Worm (Caenorhabditis elegans) whole organism, early embryonic: ENCODE results near the gene srh-17.

Experiments used
- B0310.2 ChIP-seq: sonication (generic microtip); optimal IDR thresholded peaks from 2 replicates; lab custom pipeline; 2016; ENCODE audit warnings: mild to moderate bottlenecking, missing genetic modification characterization, missing compliant biosample characterization
- F13C5.2 ChIP-seq: sonication (generic microtip); optimal IDR thresholded peaks from 2 replicates; lab custom pipeline; 2017; ENCODE audit warnings: mild to moderate bottlenecking, missing genetic modification characterization, inconsistent platforms, missing compliant biosample characterization
- aly-1 ChIP-seq: sonication (generic microtip); optimal IDR thresholded peaks from 2 replicates; lab custom pipeline; 2016; ENCODE audit warnings: missing genetic modification characterization, missing compliant biosample characterization
- ama-1 ChIP-seq: fragments of 150-350 bp; optimal IDR thresholded peaks from 2 replicates; lab custom pipeline; 2014
- ceh-13 ChIP-seq: fragments of 200-800 bp; sonication (Bioruptor generic); optimal IDR thresholded peaks from 2 replicates; lab custom pipeline; 2018; ENCODE audit warnings: mild to moderate bottlenecking, missing genetic modification characterization, missing compliant biosample characterization
- ceh-36 ChIP-seq: sonication (generic microtip); optimal IDR thresholded peaks from 2 replicates; lab custom pipeline; 2016; ENCODE audit warnings: missing genetic modification characterization, inconsistent platforms, missing compliant biosample characterization
- ets-7 ChIP-seq: sonication (generic microtip); optimal IDR thresholded peaks from 2 replicates; lab custom pipeline; 2016; ENCODE audit warnings: missing genotype, missing genetic modification characterization, missing compliant biosample characterization
- flt-1 ChIP-seq: fragments of 200-800 bp; sonication (Bioruptor generic); IDR thresholded peaks from 2 replicates; pipeline ENCODE4 v1.3.6; 2022; ENCODE audit warnings: missing genetic modification characterization, missing compliant biosample characterization
- hmbx-1 ChIP-seq: sonication (generic microtip); optimal IDR thresholded peaks from 2 replicates; lab custom pipeline; 2016; ENCODE audit warnings: mild to moderate bottlenecking, missing genetic modification characterization, missing compliant biosample characterization
- hmg-4 ChIP-seq: fragments of 200-800 bp; sonication (Bioruptor generic); optimal IDR thresholded peaks from 2 replicates; lab custom pipeline; 2018; ENCODE audit warnings: mild to moderate bottlenecking, missing genetic modification characterization, missing compliant biosample characterization
- hnd-1 ChIP-seq: sonication (generic microtip); optimal IDR thresholded peaks from 2 replicates; lab custom pipeline; 2016; ENCODE audit warnings: missing genetic modification characterization, missing compliant biosample characterization
- pes-1 ChIP-seq: fragments of 200-800 bp; sonication (Bioruptor generic); IDR thresholded peaks from 2 replicates; pipeline ENCODE4 v1.3.6; 2022; ENCODE audit warnings: missing genetic modification reagents, missing genetic modification characterization, missing compliant biosample characterization
- scrt-1 ChIP-seq: fragments of 200-800 bp; sonication (Bioruptor generic); IDR thresholded peaks from 2 replicates; pipeline ENCODE4 v1.3.6; 2022; ENCODE audit warnings: missing genetic modification characterization, missing compliant biosample characterization
- sea-1 ChIP-seq: fragments of 200-800 bp; sonication (Bioruptor generic); conservative IDR thresholded peaks from 2 replicates; pipeline ENCODE4 v1.3.6; 2022; ENCODE audit warnings: missing genetic modification characterization, missing compliant biosample characterization
- tbx-11 ChIP-seq: fragments of 200-800 bp; sonication (Bioruptor generic); IDR thresholded peaks from 2 replicates; pipeline ENCODE4 v1.3.6; 2022; ENCODE audit warnings: missing genetic modification characterization, missing compliant biosample characterization
- tbx-37 ChIP-seq: fragments of 200-800 bp; sonication (Bioruptor generic); conservative IDR thresholded peaks from 2 replicates; pipeline ENCODE4 v1.3.6; 2022; ENCODE audit warnings: missing genetic modification reagents, missing genetic modification characterization, missing compliant biosample characterization
- tra-4 ChIP-seq: sonication (generic microtip); optimal IDR thresholded peaks from 2 replicates; lab custom pipeline; 2017; ENCODE audit warnings: missing genetic modification characterization, missing compliant biosample characterization

Gene srh-17

DNA sequence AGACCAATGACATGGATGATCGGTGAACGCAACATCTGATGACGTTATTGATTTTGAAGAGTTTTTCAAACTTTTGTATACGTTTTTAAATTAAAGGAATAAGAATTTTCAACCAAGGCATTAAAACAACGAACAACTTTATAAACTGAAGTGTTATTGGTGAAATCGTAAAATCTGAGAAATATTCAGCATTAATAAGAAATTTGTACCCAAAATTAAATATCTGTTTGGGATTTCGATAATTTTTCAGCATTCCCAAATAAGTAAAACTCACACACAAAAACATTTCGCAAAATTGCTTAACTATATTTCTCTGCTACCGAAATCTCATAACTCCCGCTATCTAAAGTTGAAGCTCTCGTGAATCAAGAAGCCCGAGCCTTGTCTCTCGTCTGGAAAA lies 1.5 kb upstream of the srh-17 start:
- TF ChIP-seq ceh-13 (GFP tag; lab: Kevin White, UChicago) (no peak), B0310.2 (tag; lab: Kevin White, UChicago) (no peak), hmbx-1 (no peak), sea-1 (no peak), tbx-37 (GFP tag; lab: Robert Waterston, UW) (no peak), ama-1 (lab: Kevin White, UChicago) (no peak), ceh-36 (no peak), ets-7 (tag; lab: Kevin White, UChicago) (no peak), tbx-11 (GFP tag; lab: Robert Waterston, UW) (no peak), tra-4 (tag; lab: Kevin White, UChicago) (no peak), hnd-1 (no peak), hmg-4 (GFP tag; lab: Kevin White, UChicago) (no peak), scrt-1 (GFP tag; lab: Robert Waterston, UW) (no peak), pes-1 (no peak)

DNA sequence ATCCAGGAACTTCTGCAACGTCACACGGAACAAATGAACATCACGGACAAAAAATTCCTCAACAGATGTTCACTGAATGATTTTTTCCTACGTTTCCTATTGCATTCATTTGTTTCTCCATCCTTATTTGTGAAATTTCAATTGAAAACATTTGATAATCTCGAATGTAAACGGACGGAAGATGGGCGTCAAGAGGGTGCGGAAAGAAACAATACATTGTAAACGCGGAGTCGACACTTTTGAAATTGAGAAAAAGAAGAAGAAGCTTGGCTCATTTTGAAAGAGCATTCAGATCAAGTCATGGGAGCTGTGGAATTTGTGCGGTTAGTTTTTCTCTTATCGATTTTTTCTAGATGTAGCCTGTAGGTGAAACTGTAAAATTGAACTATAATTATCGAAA lies 1.9 kb downstream of the srh-17 start, which contains the start of gene C47E8.9:
Gene C47E8.9 (plus strand): TSS at position 301 of the 400 bp plus-strand sequence.
- TF ChIP-seq tra-4 (tag; lab: Kevin White, UChicago) = no peak
- TF ChIP-seq ceh-36 = no peak

DNA sequence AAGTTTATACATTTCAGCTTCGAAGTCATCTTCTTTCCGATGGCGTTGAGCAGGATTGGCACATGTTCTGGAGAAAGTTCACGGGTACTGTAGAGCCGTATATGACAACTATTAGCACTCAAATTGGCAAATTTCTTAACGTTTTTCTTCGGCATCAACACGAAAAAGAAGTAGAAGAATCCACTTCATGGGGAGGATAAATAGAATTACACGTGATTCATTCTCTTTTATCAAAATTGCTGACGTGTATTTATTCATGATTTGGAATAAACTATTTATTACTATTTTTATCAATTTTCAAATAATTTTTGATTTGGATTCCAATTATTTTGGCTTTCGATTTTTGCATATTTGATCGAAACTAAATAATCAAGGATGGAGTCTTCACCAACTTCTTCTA lies 4.6 kb downstream of the srh-17 start, which contains the start of gene C47E8.1:
Gene C47E8.1 (plus strand): TSS at position 301 of the 400 bp plus-strand sequence.
- TF ChIP-seq pes-1 (no peak), tra-4 (tag; lab: Kevin White, UChicago) (no peak), ceh-36 (no peak), tbx-11 (GFP tag; lab: Robert Waterston, UW) (no peak), ceh-13 (GFP tag; lab: Kevin White, UChicago) (no peak), ama-1 (lab: Kevin White, UChicago) (no peak), hmbx-1 (no peak), hmg-4 (GFP tag; lab: Kevin White, UChicago) (no peak)

DNA sequence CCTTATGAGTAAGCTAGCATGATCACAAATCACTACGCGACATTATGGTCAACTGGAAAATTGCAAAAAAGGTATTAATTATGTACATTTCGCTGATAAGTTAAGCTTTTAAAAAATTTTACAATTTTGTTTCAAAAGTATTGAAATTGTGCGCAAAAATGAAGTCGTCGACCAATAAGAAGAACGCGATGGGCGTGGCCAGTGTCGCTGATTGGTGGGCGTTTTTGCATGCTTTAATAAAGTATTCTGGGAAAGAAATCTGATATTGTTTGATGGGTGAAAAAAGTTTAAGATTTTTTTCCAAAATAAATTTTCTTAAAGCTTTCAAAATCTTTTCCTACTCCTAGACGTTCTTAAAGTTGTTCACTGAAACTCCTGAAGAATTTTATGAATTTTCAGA lies 17.2 kb downstream of the srh-17 start:
- TF ChIP-seq hmbx-1 = no peak

DNA sequence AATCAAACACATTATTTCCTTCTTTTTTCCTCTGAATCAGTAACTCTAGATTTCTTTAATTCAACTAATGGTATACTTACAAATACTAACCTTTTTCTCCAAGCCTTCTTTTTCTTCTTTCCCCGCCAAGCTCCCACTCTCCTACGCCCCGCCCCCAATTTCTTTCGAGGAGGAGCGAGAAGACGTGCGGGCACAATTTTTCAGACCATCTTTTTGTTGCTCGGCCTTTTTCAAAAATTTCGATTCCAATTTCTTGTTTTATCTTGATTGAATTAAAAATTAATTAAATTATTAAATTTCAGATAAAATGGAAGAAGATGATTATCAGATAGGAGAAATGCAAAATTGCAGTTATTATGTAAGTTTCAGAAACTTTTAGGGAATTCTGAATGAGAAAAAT lies 18.9 kb downstream of the srh-17 start, which contains the start of gene C47E8.3:
Gene C47E8.3 (plus strand): TSS at position 301 of the 400 bp plus-strand sequence.
- TF ChIP-seq hnd-1 (no peak), tbx-37 (GFP tag; lab: Robert Waterston, UW) (no peak), ceh-36 (no peak), tbx-11 (GFP tag; lab: Robert Waterston, UW) (no peak), F13C5.2 (tag; lab: Kevin White, UChicago) (no peak), flt-1 (no peak), scrt-1 (GFP tag; lab: Robert Waterston, UW) (no peak), B0310.2 (tag; lab: Kevin White, UChicago) (no peak), aly-1 (tag; lab: Kevin White, UChicago) (no peak), hmbx-1 (no peak), ets-7 (tag; lab: Kevin White, UChicago) (no peak)

DNA sequence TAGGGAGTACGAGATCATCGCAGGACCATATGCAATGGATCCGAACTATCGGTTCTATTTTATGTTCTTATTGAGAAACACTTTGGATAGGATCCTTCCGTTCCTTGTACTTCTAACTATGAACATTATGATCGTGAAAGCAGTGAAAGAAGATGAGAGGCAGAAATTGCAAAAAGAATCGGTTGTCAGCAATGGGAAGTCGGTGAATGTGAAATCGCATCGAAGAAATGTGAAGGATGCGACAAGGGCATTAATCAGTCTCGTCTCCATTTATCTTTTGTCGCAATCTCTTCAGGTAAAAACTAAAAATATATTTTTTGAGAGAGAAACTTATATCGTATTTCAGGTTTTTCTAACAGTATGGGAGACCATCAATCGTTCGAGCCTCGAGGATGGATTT lies 21.8 kb downstream of the srh-17 start:
- no peak for TF ChIP-seq pes-1

DNA sequence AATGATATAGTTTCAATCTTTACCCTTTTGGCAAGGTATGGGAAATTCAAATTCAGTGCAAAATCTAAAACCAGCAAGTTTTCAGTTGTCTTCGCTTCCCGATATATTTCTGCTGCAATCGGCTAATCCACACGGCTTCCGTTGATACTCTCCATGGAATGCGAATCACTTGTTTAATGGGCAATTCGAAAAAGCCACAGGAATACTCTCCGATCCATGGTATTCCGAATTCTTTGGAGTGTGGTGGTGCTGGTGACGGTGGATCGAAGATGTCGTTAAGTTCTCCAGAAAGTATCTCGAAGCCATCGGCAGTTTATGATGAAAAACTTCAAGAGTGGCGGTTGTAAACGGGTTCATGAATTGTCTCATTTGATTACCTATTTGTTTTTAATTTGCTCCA lies 22.2 kb downstream of the srh-17 start:
- TF ChIP-seq hnd-1 = no peak
- TF ChIP-seq scrt-1 (GFP tag; lab: Robert Waterston, UW) = no peak
- no peak for TF ChIP-seq hmbx-1

DNA sequence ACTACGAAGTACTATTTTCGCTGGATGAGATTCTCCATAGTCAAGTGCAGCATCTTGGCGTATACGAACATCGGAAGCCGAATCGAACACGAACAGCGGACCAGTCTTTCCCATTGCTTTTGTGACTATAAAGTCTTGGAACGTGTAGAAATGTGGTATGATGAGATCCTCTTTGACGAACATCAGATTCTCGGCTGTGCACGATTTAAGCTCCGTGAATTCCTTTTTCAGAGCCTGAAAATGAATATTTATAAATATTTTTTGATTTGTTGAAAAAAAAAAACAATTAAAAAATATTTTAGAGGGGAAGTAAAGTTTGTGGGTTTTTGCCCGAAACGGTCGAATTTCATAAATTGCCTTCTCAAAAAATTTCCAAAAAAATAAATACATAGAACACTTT lies 22.8 kb downstream of the srh-17 start:
- TF ChIP-seq F13C5.2 (tag; lab: Kevin White, UChicago) (no peak), hmbx-1 (no peak), hmg-4 (GFP tag; lab: Kevin White, UChicago) (no peak), B0310.2 (tag; lab: Kevin White, UChicago) (no peak), flt-1 (no peak), tbx-37 (GFP tag; lab: Robert Waterston, UW) (no peak), ets-7 (tag; lab: Kevin White, UChicago) (no peak), tbx-11 (GFP tag; lab: Robert Waterston, UW) (no peak), pes-1 (no peak), tra-4 (tag; lab: Kevin White, UChicago) (no peak), ceh-36 (no peak), ceh-13 (GFP tag; lab: Kevin White, UChicago) (no peak), aly-1 (tag; lab: Kevin White, UChicago) (no peak), hnd-1 (no peak), sea-1 (no peak), ama-1 (lab: Kevin White, UChicago) (no peak), scrt-1 (GFP tag; lab: Robert Waterston, UW) (no peak)

DNA sequence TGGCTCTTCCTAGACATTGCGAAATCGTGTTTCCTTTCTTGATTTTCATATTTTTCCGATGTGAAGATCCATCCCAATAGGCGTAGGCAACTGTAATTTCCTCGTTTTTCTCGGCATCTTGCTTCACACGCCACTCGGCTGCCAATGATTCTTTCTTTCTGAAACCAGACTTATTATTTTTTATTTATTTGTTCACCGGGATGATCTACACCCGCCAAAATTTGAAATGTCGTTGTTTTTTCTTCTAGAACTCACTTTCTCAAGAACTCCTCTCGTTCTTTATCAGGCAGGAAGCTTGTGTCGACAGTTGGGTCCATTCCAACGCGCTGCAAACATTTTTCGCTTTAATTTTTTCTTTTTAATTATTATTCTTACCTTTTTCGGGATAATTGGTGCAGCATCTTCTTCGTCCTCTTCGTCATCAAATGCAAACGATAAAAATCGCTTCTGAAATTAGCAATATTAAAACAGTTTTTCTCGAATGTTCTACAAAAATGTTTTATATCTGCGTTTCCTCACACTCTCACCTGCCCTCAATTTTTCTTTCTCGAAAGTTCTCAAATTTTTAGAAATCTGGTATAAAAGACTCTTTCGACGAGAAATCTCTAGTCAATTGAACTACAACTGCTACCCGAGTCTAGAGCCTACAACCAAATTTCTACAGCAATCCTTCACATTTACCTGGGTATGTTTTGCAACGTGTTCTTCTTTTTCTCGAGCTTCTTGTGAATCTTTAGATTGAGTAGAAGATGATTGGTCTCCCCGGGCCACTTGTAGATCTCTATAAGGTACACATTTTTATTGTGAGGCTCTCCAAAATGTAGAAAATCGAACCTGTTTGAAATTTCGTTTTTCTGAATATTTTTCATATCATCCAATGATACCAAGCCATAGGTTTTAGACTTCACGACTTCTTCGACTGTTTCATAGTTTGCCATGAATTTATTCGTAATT lies 23.5 kb downstream of the srh-17 start, which contains the start of gene hsp-90:
Gene hsp-90 (plus strand): TSS at position 560 of the 954 bp plus-strand sequence.
- TF ChIP-seq tbx-37 (GFP tag; lab: Robert Waterston, UW) (no peak), sea-1 (no peak), ceh-36 (no peak), scrt-1 (GFP tag; lab: Robert Waterston, UW) (no peak)
